Worm (Caenorhabditis elegans): Measurements from ENCODE around the gene rpb-11.

ce11 chrII:14038331-14038730 lies 21.6 kb upstream of the rpb-11 start:
- TF ChIP-seq ztf-11 (tag; optimal IDR thresholded peaks at IDR 0.05) (no peak), nfya-1 (tag; optimal IDR thresholded peaks at IDR 0.05; ENCODE audit: insufficient read depth) (peak; percentile 10), nhr-237 (tag; optimal IDR thresholded peaks at IDR 0.05) (no peak), fkh-2 (tag; optimal IDR thresholded peaks at IDR 0.05) (no peak)

All from whole organism, L3 larva.